Worm (Caenorhabditis elegans) whole organism, L1 larva: ENCODE results near the gene C28C12.12.

ENCODE experiments used
- C34B4.2 ChIP-seq: sonication (generic microtip); optimal IDR thresholded peaks from 2 replicates; lab custom pipeline; 2017; ENCODE audit warnings: mild to moderate bottlenecking, missing genetic modification characterization, missing compliant biosample characterization
- alr-1 ChIP-seq: fragments of 200-800 bp; sonication (Bioruptor generic); optimal IDR thresholded peaks from 2 replicates; lab custom pipeline; 2018; ENCODE audit warnings: borderline replicate concordance, mild to moderate bottlenecking, missing genetic modification characterization, missing compliant biosample characterization
- aly-2 ChIP-seq: fragments of 150-350 bp; optimal IDR thresholded peaks from 2 replicates; lab custom pipeline; 2014; ENCODE audit warnings: missing biosample characterization, missing genetic modification characterization
- ama-1 ChIP-seq: fragments of 150-350 bp; optimal IDR thresholded peaks from 2 replicates; lab custom pipeline; 2014
- blmp-1 ChIP-seq: fragments of 150-350 bp; optimal IDR thresholded peaks from 2 replicates; lab custom pipeline; 2014; ENCODE audit warnings: missing biosample characterization, missing genetic modification characterization
- ceh-88 ChIP-seq: fragments of 200-800 bp; sonication (Bioruptor generic); IDR thresholded peaks from 2 replicates; pipeline ENCODE4 v1.3.6; 2022; ENCODE audit warnings: missing genetic modification characterization, missing compliant biosample characterization
- ceh-90 ChIP-seq: sonication (generic microtip); optimal IDR thresholded peaks from 2 replicates; lab custom pipeline; 2016; ENCODE audit warnings: missing genetic modification characterization, missing compliant biosample characterization
- ces-1 ChIP-seq: fragments of 150-350 bp; optimal IDR thresholded peaks from 2 replicates; lab custom pipeline; 2014; ENCODE audit warnings: missing biosample characterization, missing genetic modification reagents, missing genetic modification characterization
- dpl-1 ChIP-seq, 3 experiments: fragments of 150-350 bp in 2 of 3; sonication (generic microtip) in 1 of 3; optimal IDR thresholded peaks; 2 replicates each; lab custom pipeline; 2014 to 2017; ENCODE audit warnings: missing biosample characterization in 3 of 3, missing genetic modification characterization in 3 of 3, missing genetic modification reagents in 3 of 3
- dsc-1 ChIP-seq: sonication (generic microtip); optimal IDR thresholded peaks from 2 replicates; lab custom pipeline; 2016; ENCODE audit warnings: mild to moderate bottlenecking, missing genetic modification characterization, missing compliant biosample characterization
- efl-1 ChIP-seq, 4 experiments: fragments of 150-350 bp; optimal IDR thresholded peaks in 3 of 4; peaks in 1 of 4; 1 replicate in 1 of 4; 2 replicates in 3 of 4; lab custom pipeline; 2014; ENCODE audit warnings: missing biosample characterization in 2 of 4, missing genetic modification characterization in 2 of 4, missing genetic modification reagents in 2 of 4
- efl-3 ChIP-seq: fragments of 200-800 bp; sonication (Bioruptor generic); optimal IDR thresholded peaks from 2 replicates; lab custom pipeline; 2018; ENCODE audit warnings: mild to moderate bottlenecking, missing genetic modification characterization, missing compliant biosample characterization
- egl-13 ChIP-seq: sonication (generic microtip); optimal IDR thresholded peaks from 2 replicates; lab custom pipeline; 2016; ENCODE audit warnings: missing genotype, missing genetic modification reagents, missing genetic modification characterization, missing compliant biosample characterization
- elt-2 ChIP-seq: sonication (generic microtip); optimal IDR thresholded peaks from 2 replicates; lab custom pipeline; 2016; ENCODE audit warnings: missing genetic modification characterization, mild to moderate bottlenecking, inconsistent platforms, missing compliant biosample characterization, missing genetic modification reagents
- elt-3 ChIP-seq, 6 experiments: fragments of 150-350 bp in 1 of 6; sonication (generic microtip); optimal IDR thresholded peaks; 2 replicates each; lab custom pipeline; 2017 to 2018; ENCODE audit warnings: missing biosample characterization in 6 of 6, missing genetic modification characterization in 6 of 6, inconsistent platforms in 1 of 6
- fkh-4 ChIP-seq: sonication (generic microtip); optimal IDR thresholded peaks from 2 replicates; lab custom pipeline; 2016; ENCODE audit warnings: missing compliant biosample characterization, missing genetic modification characterization, borderline replicate concordance
- fkh-8 ChIP-seq: sonication (generic microtip); optimal IDR thresholded peaks from 2 replicates; lab custom pipeline; 2016; ENCODE audit warnings: mild to moderate bottlenecking, missing genetic modification characterization, missing compliant biosample characterization
- grh-1 ChIP-seq: fragments of 200-800 bp; sonication (Bioruptor generic); IDR thresholded peaks from 2 replicates; pipeline ENCODE4 v1.3.6; 2022; ENCODE audit warnings: missing genetic modification reagents, missing genetic modification characterization, missing compliant biosample characterization
- hpl-2 ChIP-seq: fragments of 150-350 bp; optimal IDR thresholded peaks from 2 replicates; lab custom pipeline; 2014; ENCODE audit warnings: missing biosample characterization, missing genetic modification reagents, missing genetic modification characterization
- irx-1 ChIP-seq: sonication (generic microtip); optimal IDR thresholded peaks from 2 replicates; lab custom pipeline; 2016; ENCODE audit warnings: missing genetic modification characterization, missing compliant biosample characterization
- isw-1 ChIP-seq: fragments of 200-800 bp; sonication (Bioruptor generic); IDR thresholded peaks from 2 replicates; pipeline ENCODE4 v1.3.6; 2022; ENCODE audit warnings: missing genetic modification characterization, missing compliant biosample characterization
- lin-15B ChIP-seq: fragments of 150-350 bp; sonication (generic microtip); optimal IDR thresholded peaks from 3 replicates; lab custom pipeline; 2014; ENCODE audit warnings: missing biosample characterization, missing genetic modification characterization
- lin-35 ChIP-seq, 2 experiments: fragments of 150-350 bp; optimal IDR thresholded peaks; 2 replicates each; lab custom pipeline; 2014; ENCODE audit warnings: missing biosample characterization in 2 of 2, missing genetic modification characterization in 2 of 2, missing genetic modification reagents in 2 of 2
- lin-39 ChIP-seq: fragments of 150-350 bp; optimal IDR thresholded peaks from 2 replicates; lab custom pipeline; 2014; ENCODE audit warnings: missing biosample characterization, missing genetic modification reagents, missing genetic modification characterization
- lsy-2 ChIP-seq, 2 experiments: fragments of 150-350 bp; optimal IDR thresholded peaks; 2 replicates each; lab custom pipeline; 2014; ENCODE audit warnings: missing biosample characterization in 2 of 2, missing genetic modification characterization in 2 of 2
- mab-9 ChIP-seq: fragments of 200-800 bp; sonication (Bioruptor generic); IDR thresholded peaks from 2 replicates; pipeline ENCODE4 v1.3.6; 2022; ENCODE audit warnings: missing genetic modification reagents, missing genetic modification characterization, missing compliant biosample characterization
- mef-2 ChIP-seq: fragments of 150-350 bp; optimal IDR thresholded peaks from 2 replicates; lab custom pipeline; 2014; ENCODE audit warnings: missing biosample characterization, missing genetic modification characterization
- nhr-11 ChIP-seq: fragments of 150-350 bp; optimal IDR thresholded peaks from 2 replicates; lab custom pipeline; 2014; ENCODE audit warnings: missing biosample characterization, missing genetic modification characterization
- nhr-19 ChIP-seq: fragments of 200-800 bp; sonication (Bioruptor generic); conservative IDR thresholded peaks from 2 replicates; pipeline ENCODE4 v1.3.6; 2022; ENCODE audit warnings: missing genetic modification characterization, missing compliant biosample characterization
- nhr-20 ChIP-seq: sonication (generic microtip); optimal IDR thresholded peaks from 2 replicates; lab custom pipeline; 2016; ENCODE audit warnings: mild to moderate bottlenecking, missing genetic modification characterization, missing compliant biosample characterization
- nhr-28 ChIP-seq: fragments of 150-350 bp; optimal IDR thresholded peaks from 2 replicates; lab custom pipeline; 2014; ENCODE audit warnings: missing biosample characterization, missing genetic modification characterization
- nhr-47 ChIP-seq: sonication (generic microtip); optimal IDR thresholded peaks from 2 replicates; lab custom pipeline; 2016; ENCODE audit warnings: mild to moderate bottlenecking, missing genetic modification characterization, moderate library complexity, missing compliant biosample characterization
- nhr-71 ChIP-seq: sonication (generic microtip); optimal IDR thresholded peaks from 2 replicates; lab custom pipeline; 2016; ENCODE audit warnings: mild to moderate bottlenecking, missing genetic modification characterization, moderate library complexity, missing compliant biosample characterization
- nhr-84 ChIP-seq: sonication (generic microtip); optimal IDR thresholded peaks from 2 replicates; lab custom pipeline; 2017; ENCODE audit warnings: missing biosample characterization, missing genetic modification characterization
- nhr-85 ChIP-seq: sonication (generic microtip); peaks from one replicate; lab custom pipeline; 2016; ENCODE audit warnings: missing genetic modification characterization, inconsistent platforms, missing compliant biosample characterization
- nhr-90 ChIP-seq: sonication (generic microtip); optimal IDR thresholded peaks from 2 replicates; lab custom pipeline; 2016; ENCODE audit warnings: mild to moderate bottlenecking, missing genetic modification characterization, missing compliant biosample characterization; ENCODE audit not compliant: poor library complexity
- pag-3 ChIP-seq: sonication (generic microtip); optimal IDR thresholded peaks from 2 replicates; lab custom pipeline; 2017; ENCODE audit warnings: missing genetic modification characterization, mild to moderate bottlenecking, missing compliant biosample characterization, antibody characterized with exemption, borderline replicate concordance; ENCODE audit not compliant: insufficient read depth
- skn-1 ChIP-seq: fragments of 150-350 bp; optimal IDR thresholded peaks from 2 replicates; lab custom pipeline; 2014; ENCODE audit warnings: missing biosample characterization, missing genetic modification characterization
- snu-23 ChIP-seq: sonication (generic microtip); optimal IDR thresholded peaks from 2 replicates; lab custom pipeline; 2016; ENCODE audit warnings: missing genetic modification characterization, missing compliant biosample characterization
- sox-4 ChIP-seq: sonication (generic microtip); optimal IDR thresholded peaks from 2 replicates; lab custom pipeline; 2016; ENCODE audit warnings: missing genetic modification characterization, missing compliant biosample characterization
- sptf-1 ChIP-seq: fragments of 150-350 bp; optimal IDR thresholded peaks from 2 replicates; lab custom pipeline; 2014; ENCODE audit warnings: missing biosample characterization, missing genetic modification characterization
- tbx-2 ChIP-seq: sonication (generic microtip); optimal IDR thresholded peaks from 2 replicates; lab custom pipeline; 2016; ENCODE audit warnings: missing genetic modification characterization, missing compliant biosample characterization
- unc-30 ChIP-seq: sonication (generic microtip); optimal IDR thresholded peaks from 2 replicates; lab custom pipeline; 2017; ENCODE audit warnings: missing biosample characterization, missing genetic modification characterization
- unc-62 ChIP-seq: fragments of 150-350 bp; optimal IDR thresholded peaks from 2 replicates; lab custom pipeline; 2014; ENCODE audit warnings: missing biosample characterization, missing genetic modification reagents, missing genetic modification characterization
- unc-98 ChIP-seq: fragments of 200-800 bp; sonication (Bioruptor generic); IDR thresholded peaks from 2 replicates; pipeline ENCODE4 v1.3.6; 2022; ENCODE audit warnings: missing genetic modification characterization, missing compliant biosample characterization
- zag-1 ChIP-seq: fragments of 150-350 bp; optimal IDR thresholded peaks from 2 replicates; lab custom pipeline; 2014; ENCODE audit warnings: missing biosample characterization, missing genetic modification characterization
- zip-4 ChIP-seq: fragments of 200-800 bp; sonication (Bioruptor generic); optimal IDR thresholded peaks from 2 replicates; lab custom pipeline; 2018; ENCODE audit warnings: mild to moderate bottlenecking, missing genetic modification characterization, moderate library complexity, missing compliant biosample characterization
- ztf-11 ChIP-seq, 2 experiments: sonication (generic microtip); optimal IDR thresholded peaks; 2 replicates each; lab custom pipeline; 2016 to 2017; ENCODE audit warnings: missing genetic modification characterization in 2 of 2, missing biosample characterization in 1 of 2, missing compliant biosample characterization in 1 of 2

C28C12.12 gene

ce11 chrIV:8473756-8474155 lies 22.4 kb downstream of the C28C12.12 start, which contains the start of gene C28C12.11:
Gene C28C12.11, plus strand, starts transcription at chrIV:8474056.
- TF ChIP-seq unc-30 (tag; lab: Kevin White, UChicago) (no peak), ceh-90 (no peak), hpl-2 (GFP tag; lab: Kevin White, UChicago) (no peak), fkh-8 (tag; lab: Kevin White, UChicago) (no peak), nhr-90 (no peak), sox-4 (tag; lab: Kevin White, UChicago) (no peak), mab-9 (GFP tag; lab: Robert Waterston, UW) (no peak), blmp-1 (tag; lab: Kevin White, UChicago) (no peak), skn-1 (tag; lab: Kevin White, UChicago) (no peak), mef-2 (no peak), unc-62 (GFP tag; lab: Kevin White, UChicago) (no peak), egl-13 (tag; lab: Kevin White, UChicago) (no peak), sptf-1 (tag; lab: Kevin White, UChicago) (no peak), fkh-4 (no peak), ztf-11 (tag; optimal IDR thresholded peaks at IDR 0.05; lab: Kevin White, UChicago) (no peak), snu-23 (no peak)

- no peak for TF ChIP-seq mef-2
- no peak for TF ChIP-seq irx-1 (tag; lab: Kevin White, UChicago)
- no peak for TF ChIP-seq ceh-88
- no peak for TF ChIP-seq lin-15B
- no peak for TF ChIP-seq lin-35 (GFP tag; optimal IDR thresholded peaks at IDR 0.05; lab: Kevin White, UChicago)
- TF ChIP-seq dsc-1 (tag; lab: Kevin White, UChicago) = no peak
Observed at ce11 chrIV:8472493-8472892, 23.7 kb downstream of the C28C12.12 start, which contains the start of gene oat-1. Gene oat-1, minus strand, starts transcription at chrIV:8472593.

ce11 chrIV:8464187-8464586 lies 32.0 kb downstream of the C28C12.12 start:
- TF ChIP-seq efl-1 (optimal IDR thresholded peaks at IDR 0.05; lab: Kevin White, UChicago) = no peak
- TF ChIP-seq efl-1 (GFP tag; optimal IDR thresholded peaks at IDR 0.05 in 1 of 2; lab: Kevin White, UChicago) = no peak
- no peak for TF ChIP-seq nhr-47 (tag; lab: Kevin White, UChicago)
- no peak for TF ChIP-seq aly-2 (tag; lab: Kevin White, UChicago)
- TF ChIP-seq elt-2 (tag; lab: Kevin White, UChicago) = no peak
- TF ChIP-seq lin-39 (tag; lab: Kevin White, UChicago) = no peak
- TF ChIP-seq elt-3 (tag; optimal IDR thresholded peaks at IDR 0.05; lab: Kevin White, UChicago) = peak in 4 of 6 experiments; percentile 60 to 86 (median 68)
- no peak for TF ChIP-seq grh-1 (GFP tag; lab: Robert Waterston, UW)
- TF ChIP-seq nhr-20 = peak; percentile 57
- peak; percentile 82 for TF ChIP-seq nhr-85 (tag; lab: Kevin White, UChicago)
- no peak for TF ChIP-seq C34B4.2 (tag; lab: Kevin White, UChicago)
- TF ChIP-seq zag-1 (tag; lab: Kevin White, UChicago) = no peak
- no peak for TF ChIP-seq pag-3
- no peak for TF ChIP-seq ces-1 (GFP tag; lab: Kevin White, UChicago)
- no peak for TF ChIP-seq lsy-2 (tag; optimal IDR thresholded peaks at IDR 0.05; lab: Kevin White, UChicago)
- TF ChIP-seq egl-13 (tag; lab: Kevin White, UChicago) = no peak
- TF ChIP-seq nhr-71 (tag; lab: Kevin White, UChicago) = peak; percentile 49
- no peak for TF ChIP-seq nhr-11
- no peak for TF ChIP-seq mef-2
- no peak for TF ChIP-seq isw-1 (GFP tag; lab: Robert Waterston, UW)
- no peak for TF ChIP-seq dpl-1 (GFP tag; optimal IDR thresholded peaks at IDR 0.05; lab: Kevin White, UChicago)
- TF ChIP-seq ama-1 = no peak
- TF ChIP-seq mab-9 (GFP tag; lab: Robert Waterston, UW) = no peak
- peak; percentile 26 for TF ChIP-seq snu-23
- TF ChIP-seq nhr-28 (tag; lab: Kevin White, UChicago) = no peak
- TF ChIP-seq blmp-1 (tag; lab: Kevin White, UChicago) = peak; percentile 33
- no peak for TF ChIP-seq alr-1 (tag; lab: Kevin White, UChicago)
- TF ChIP-seq nhr-19 (GFP tag; lab: Robert Waterston, UW) = peak; percentile 30
- no peak for TF ChIP-seq zip-4 (GFP tag; lab: Kevin White, UChicago)
- no peak for TF ChIP-seq unc-98 (GFP tag; lab: Robert Waterston, UW)
- no peak for TF ChIP-seq efl-3
- TF ChIP-seq lin-35 (GFP tag; optimal IDR thresholded peaks at IDR 0.05; lab: Kevin White, UChicago) = peak in 1 of 2 experiments; percentile 34
- TF ChIP-seq dsc-1 (tag; lab: Kevin White, UChicago) = no peak
- TF ChIP-seq fkh-8 (tag; lab: Kevin White, UChicago) = no peak
- no peak for TF ChIP-seq nhr-84
- TF ChIP-seq nhr-90 = no peak
- peak; percentile 3 for TF ChIP-seq tbx-2 (tag; lab: Kevin White, UChicago)
